Worm (Caenorhabditis elegans): ENCODE data around the gene F08D12.12.
A peak's percentile ranks its signal among the peaks of the same experiment; 100 is the strongest.

F08D12.12 gene

ce11 chrII:2804245-2804644 is 17.4 kb upstream of the F08D12.12 start:
- TF ChIP-seq bed-3 (GFP tag; optimal IDR thresholded peaks at IDR 0.05) (no peak), unc-120 (tag; optimal IDR thresholded peaks at IDR 0.05; ENCODE audit: poor library complexity, severe bottlenecking) (peak; percentile 50), sem-2 (GFP tag; optimal IDR thresholded peaks at IDR 0.05) (no peak), flh-1 (GFP tag; optimal IDR thresholded peaks at IDR 0.05) (no peak), ceh-83 (GFP tag; optimal IDR thresholded peaks at IDR 0.05) (no peak), ceh-39 (tag; optimal IDR thresholded peaks at IDR 0.05) (no peak), blmp-1 (tag; optimal IDR thresholded peaks at IDR 0.05) (no peak), unc-39 (tag; optimal IDR thresholded peaks at IDR 0.05) (no peak), elt-1 (tag; optimal IDR thresholded peaks at IDR 0.05; ENCODE audit: borderline replicate concordance, insufficient read depth) (no peak), M03D4.4 (tag; optimal IDR thresholded peaks at IDR 0.05) (no peak), ces-1 (GFP tag; optimal IDR thresholded peaks at IDR 0.05) (peak; percentile 12), ham-2 (GFP tag; optimal IDR thresholded peaks at IDR 0.05) (no peak), sptf-1 (tag; optimal IDR thresholded peaks at IDR 0.05) (no peak)

ce11 chrII:2802804-2803586 is 16.1 kb upstream of the F08D12.12 start:
- TF ChIP-seq unc-62 (GFP tag; optimal IDR thresholded peaks at IDR 0.05) (no peak), ceh-43 (GFP tag; optimal IDR thresholded peaks at IDR 0.05) (no peak), ces-1 (GFP tag; optimal IDR thresholded peaks at IDR 0.05) (no peak), tbx-8 (GFP tag; optimal IDR thresholded peaks at IDR 0.05) (no peak), ceh-39 (tag; optimal IDR thresholded peaks at IDR 0.05) (no peak), elt-1 (tag; optimal IDR thresholded peaks at IDR 0.05; ENCODE audit: borderline replicate concordance, insufficient read depth) (no peak), lin-13 (tag; optimal IDR thresholded peaks at IDR 0.05) (no peak), ztf-11 (tag; optimal IDR thresholded peaks at IDR 0.05) (no peak)

- TF ChIP-seq mls-2 (tag; optimal IDR thresholded peaks at IDR 0.05) (no peak), lin-32 (GFP tag; optimal IDR thresholded peaks at IDR 0.05) (no peak), lin-13 (tag; optimal IDR thresholded peaks at IDR 0.05) (peak; percentile 2)
These were observed 14.9 kb upstream of the F08D12.12 start for ce11 chrII:2801764-2802163.

ce11 chrII:2800550-2801233 is 13.8 kb upstream of the F08D12.12 start, which contains the start of gene nhr-119:
nhr-119 (minus strand) TSS chrII:2800600.
- TF ChIP-seq unc-62 (GFP tag; optimal IDR thresholded peaks at IDR 0.05) (peak; percentile 79), ceh-83 (GFP tag; optimal IDR thresholded peaks at IDR 0.05) (no peak), nhr-28 (tag; optimal IDR thresholded peaks at IDR 0.05) (no peak), nhr-2 (tag; optimal IDR thresholded peaks at IDR 0.05) (no peak), nhr-12 (tag; optimal IDR thresholded peaks at IDR 0.05) (no peak), nhr-237 (tag; optimal IDR thresholded peaks at IDR 0.05) (peak; percentile 33), tbx-8 (GFP tag; optimal IDR thresholded peaks at IDR 0.05) (no peak), ztf-11 (tag; optimal IDR thresholded peaks at IDR 0.05) (no peak), zip-8 (tag; optimal IDR thresholded peaks at IDR 0.05) (no peak), M03D4.4 (tag; optimal IDR thresholded peaks at IDR 0.05) (no peak), elt-3 (tag; optimal IDR thresholded peaks at IDR 0.05) (peak; percentile 94), mep-1 (tag; optimal IDR thresholded peaks at IDR 0.05) (no peak), unc-120 (tag; optimal IDR thresholded peaks at IDR 0.05; ENCODE audit: poor library complexity, severe bottlenecking) (peak; percentile 6), elt-1 (tag; optimal IDR thresholded peaks at IDR 0.05; ENCODE audit: borderline replicate concordance, insufficient read depth) (peak; percentile 95), lin-13 (tag; optimal IDR thresholded peaks at IDR 0.05) (no peak), lsy-2 (tag; optimal IDR thresholded peaks at IDR 0.05) (no peak), ham-2 (GFP tag; optimal IDR thresholded peaks at IDR 0.05) (no peak), ces-1 (GFP tag; optimal IDR thresholded peaks at IDR 0.05) (no peak), sem-2 (GFP tag; optimal IDR thresholded peaks at IDR 0.05) (no peak), snpc-4 (tag; optimal IDR thresholded peaks at IDR 0.05) (no peak), drap-1 (GFP tag; optimal IDR thresholded peaks at IDR 0.05) (no peak), nhr-76 (tag; optimal IDR thresholded peaks at IDR 0.05) (no peak), ceh-43 (GFP tag; optimal IDR thresholded peaks at IDR 0.05) (no peak), flh-1 (GFP tag; optimal IDR thresholded peaks at IDR 0.05) (no peak), mls-2 (tag; optimal IDR thresholded peaks at IDR 0.05) (no peak), unc-39 (tag; optimal IDR thresholded peaks at IDR 0.05) (no peak), mab-5 (tag; optimal IDR thresholded peaks at IDR 0.05) (no peak), sptf-1 (tag; optimal IDR thresholded peaks at IDR 0.05) (no peak), blmp-1 (tag; optimal IDR thresholded peaks at IDR 0.05) (no peak), hlh-1 (tag; optimal IDR thresholded peaks at IDR 0.05) (no peak), lin-32 (GFP tag; optimal IDR thresholded peaks at IDR 0.05) (no peak), pha-4 (tag; optimal IDR thresholded peaks at IDR 0.05) (no peak), ceh-39 (tag; optimal IDR thresholded peaks at IDR 0.05) (no peak)
